Fruit fly (Drosophila melanogaster) whole organism, prepupa: Measurements from ENCODE around the gene CG14300.

Experiments
- Blimp-1 ChIP-seq: fragments of 200-800 bp; sonication (Bioruptor generic); optimal IDR thresholded peaks from 3 replicates; lab custom pipeline; 2017; ENCODE audit warnings: missing biosample characterization, missing genetic modification characterization, mild to moderate bottlenecking, moderate library complexity, missing genetic modification reagents
- CG10631 ChIP-seq: fragments of 200-800 bp; sonication (Bioruptor generic); optimal IDR thresholded peaks from 2 replicates; lab custom pipeline; 2016; ENCODE audit warnings: missing biosample characterization, missing genetic modification characterization
- CG11294 ChIP-seq: fragments of 200-800 bp; sonication (Bioruptor generic); IDR thresholded peaks from 2 replicates; pipeline ENCODE4 v1.3.6; 2022; ENCODE audit warnings: missing biosample characterization, missing genetic modification characterization
- CG11762 ChIP-seq: fragments of 200-800 bp; sonication (Bioruptor generic); optimal IDR thresholded peaks from 3 replicates; lab custom pipeline; 2016; ENCODE audit warnings: missing biosample characterization, missing genetic modification characterization; ENCODE audit not compliant: insufficient read depth
- CG11902 ChIP-seq: fragments of 200-800 bp; sonication (Bioruptor generic); optimal IDR thresholded peaks from 3 replicates; lab custom pipeline; 2016; ENCODE audit warnings: missing biosample characterization, missing genetic modification characterization
- CG15336 ChIP-seq: fragments of 200-800 bp; sonication (Bioruptor generic); IDR thresholded peaks from 2 replicates; pipeline ENCODE4 v1.3.6; 2022; ENCODE audit warnings: missing biosample characterization, missing genetic modification characterization
- CG16779 ChIP-seq: fragments of 200-800 bp; sonication (Bioruptor generic); optimal IDR thresholded peaks from 3 replicates; lab custom pipeline; 2017; ENCODE audit warnings: missing biosample characterization, mild to moderate bottlenecking, missing genetic modification characterization
- CG31627 ChIP-seq: fragments of 200-800 bp; sonication (Bioruptor generic); optimal IDR thresholded peaks from 3 replicates; lab custom pipeline; 2016; ENCODE audit warnings: missing biosample characterization, missing genetic modification characterization
- CG34406 ChIP-seq: fragments of 200-800 bp; sonication (Bioruptor generic); optimal IDR thresholded peaks from 3 replicates; lab custom pipeline; 2016; ENCODE audit warnings: missing biosample characterization, missing genetic modification characterization
- CG6163 ChIP-seq: fragments of 200-800 bp; sonication (Bioruptor generic); IDR thresholded peaks from 3 replicates; pipeline ENCODE4 v1.3.6; 2022; ENCODE audit warnings: missing biosample characterization, missing genetic modification characterization
- CG6276 ChIP-seq: fragments of 200-800 bp; sonication (Bioruptor generic); optimal IDR thresholded peaks from 2 replicates; lab custom pipeline; 2017; ENCODE audit warnings: missing biosample characterization, mild to moderate bottlenecking, missing genetic modification characterization
- CG6808 ChIP-seq: fragments of 200-800 bp; sonication (Bioruptor generic); optimal IDR thresholded peaks from 3 replicates; lab custom pipeline; 2017; ENCODE audit warnings: missing biosample characterization, missing genetic modification characterization, mild to moderate bottlenecking, moderate library complexity, missing genetic modification reagents
- CG6854 ChIP-seq: fragments of 200-800 bp; sonication (Bioruptor generic); optimal IDR thresholded peaks from 2 replicates; lab custom pipeline; 2017; ENCODE audit warnings: missing biosample characterization, mild to moderate bottlenecking, missing genetic modification characterization
- CG7368 ChIP-seq: fragments of 200-800 bp; sonication (Bioruptor generic); optimal IDR thresholded peaks from 3 replicates; lab custom pipeline; 2016; ENCODE audit warnings: missing biosample characterization, missing genetic modification characterization
- CG8119 ChIP-seq: fragments of 200-800 bp; sonication (Bioruptor generic); IDR thresholded peaks from 3 replicates; pipeline ENCODE4 v1.3.6; 2022; ENCODE audit warnings: missing biosample characterization, missing genetic modification characterization
- CG8319 ChIP-seq: fragments of 200-800 bp; sonication (Bioruptor generic); optimal IDR thresholded peaks from 3 replicates; lab custom pipeline; 2016; ENCODE audit warnings: missing biosample characterization, missing genetic modification characterization
- CG8632 ChIP-seq: fragments of 200-800 bp; sonication (Bioruptor generic); optimal IDR thresholded peaks from 3 replicates; lab custom pipeline; 2016; ENCODE audit warnings: missing biosample characterization, missing genetic modification characterization
- CG9139 ChIP-seq: fragments of 200-800 bp; sonication (Bioruptor generic); optimal IDR thresholded peaks from 3 replicates; lab custom pipeline; 2017; ENCODE audit warnings: missing biosample characterization, mild to moderate bottlenecking, missing genetic modification characterization
- Eip75B ChIP-seq: fragments of 200-800 bp; sonication (Bioruptor generic); optimal IDR thresholded peaks from 3 replicates; lab custom pipeline; 2016; ENCODE audit warnings: missing biosample characterization, missing genetic modification characterization
- Eip93F ChIP-seq: fragments of 200-800 bp; sonication (Bioruptor generic); optimal IDR thresholded peaks from 2 replicates; lab custom pipeline; 2016; ENCODE audit warnings: missing biosample characterization, mild to moderate bottlenecking, missing genetic modification characterization
- Ets21C ChIP-seq: fragments of 200-800 bp; sonication (Bioruptor generic); optimal IDR thresholded peaks from 3 replicates; lab custom pipeline; 2016; ENCODE audit warnings: missing biosample characterization, missing genetic modification characterization
- Ets96B ChIP-seq: fragments of 200-800 bp; optimal IDR thresholded peaks from 2 replicates; lab custom pipeline; 2019; ENCODE audit warnings: missing biosample characterization, mild to moderate bottlenecking, missing genetic modification characterization, moderate library complexity
- Gug ChIP-seq: fragments of 200-800 bp; sonication (Bioruptor generic); IDR thresholded peaks from 2 replicates; pipeline ENCODE4 v1.3.6; 2022; ENCODE audit warnings: missing biosample characterization, missing genetic modification characterization
- Hr38 ChIP-seq: sonication (Bioruptor generic); optimal IDR thresholded peaks from 2 replicates; lab custom pipeline; 2016; ENCODE audit warnings: missing biosample characterization, missing genetic modification characterization
- Hr39 ChIP-seq: fragments of 200-800 bp; sonication (Bioruptor generic); optimal IDR thresholded peaks from 2 replicates; lab custom pipeline; 2016; ENCODE audit warnings: missing biosample characterization, missing genetic modification characterization
- Met ChIP-seq: fragments of 200-800 bp; sonication (Bioruptor generic); optimal IDR thresholded peaks from 3 replicates; lab custom pipeline; 2016; ENCODE audit warnings: missing biosample characterization, missing genetic modification characterization
- OdsH ChIP-seq: fragments of 200-800 bp; sonication (Bioruptor generic); optimal IDR thresholded peaks from 3 replicates; lab custom pipeline; 2016; ENCODE audit warnings: missing biosample characterization, missing genetic modification characterization
- Smox ChIP-seq: fragments of 200-800 bp; sonication (Bioruptor generic); optimal IDR thresholded peaks from 3 replicates; lab custom pipeline; 2016; ENCODE audit warnings: missing biosample characterization, missing genetic modification characterization
- Sox15 ChIP-seq: fragments of 200-800 bp; sonication (Bioruptor generic); optimal IDR thresholded peaks from 3 replicates; lab custom pipeline; 2016; ENCODE audit warnings: missing biosample characterization, missing genetic modification characterization
- acj6 ChIP-seq: fragments of 200-800 bp; sonication (Bioruptor generic); optimal IDR thresholded peaks from 3 replicates; lab custom pipeline; 2016; ENCODE audit warnings: missing biosample characterization, missing genetic modification characterization
- cyc ChIP-seq: fragments of 200-800 bp; sonication (Bioruptor generic); optimal IDR thresholded peaks from 3 replicates; lab custom pipeline; 2016; ENCODE audit warnings: missing biosample characterization, missing genetic modification characterization
- dac ChIP-seq: fragments of 200-800 bp; sonication (Bioruptor generic); optimal IDR thresholded peaks from 2 replicates; lab custom pipeline; 2017; ENCODE audit warnings: missing biosample characterization, mild to moderate bottlenecking, missing genetic modification characterization
- dsx ChIP-seq: fragments of 200-800 bp; optimal IDR thresholded peaks from 3 replicates; lab custom pipeline; 2019; ENCODE audit warnings: missing biosample characterization, mild to moderate bottlenecking, missing genetic modification characterization, moderate library complexity; ENCODE audit not compliant: poor library complexity, severe bottlenecking
- eg ChIP-seq: fragments of 200-800 bp; sonication (Bioruptor generic); IDR thresholded peaks from 3 replicates; pipeline ENCODE4 v1.3.6; 2022; ENCODE audit warnings: missing biosample characterization, missing genetic modification characterization
- fd59A ChIP-seq: fragments of 200-800 bp; sonication (Bioruptor generic); optimal IDR thresholded peaks from 2 replicates; lab custom pipeline; 2017; ENCODE audit warnings: missing biosample characterization, mild to moderate bottlenecking, missing genetic modification characterization, missing genetic modification reagents
- fd85E ChIP-seq: fragments of 200-800 bp; sonication (Bioruptor generic); optimal IDR thresholded peaks from 3 replicates; lab custom pipeline; 2016; ENCODE audit warnings: missing biosample characterization, missing genetic modification characterization
- fkh ChIP-seq: fragments of 200-800 bp; sonication (Bioruptor generic); optimal IDR thresholded peaks from 3 replicates; lab custom pipeline; 2017; ENCODE audit warnings: missing biosample characterization, mild to moderate bottlenecking, missing genetic modification characterization, moderate library complexity
- net ChIP-seq: fragments of 200-800 bp; sonication (Bioruptor generic); optimal IDR thresholded peaks from 3 replicates; lab custom pipeline; 2016; ENCODE audit warnings: missing biosample characterization, missing genetic modification characterization
- salr ChIP-seq, 2 experiments: fragments of 200-800 bp; sonication (Bioruptor generic); optimal IDR thresholded peaks; 3 replicates each; lab custom pipeline; 2016 to 2018; ENCODE audit warnings: missing biosample characterization in 2 of 2, missing genetic modification characterization in 2 of 2, mild to moderate bottlenecking in 1 of 2
- spab ChIP-seq: fragments of 200-800 bp; sonication (Bioruptor generic); optimal IDR thresholded peaks from 2 replicates; lab custom pipeline; 2017; ENCODE audit warnings: missing biosample characterization, mild to moderate bottlenecking, missing genetic modification characterization, missing genetic modification reagents
- topi ChIP-seq: fragments of 200-800 bp; sonication (Bioruptor generic); optimal IDR thresholded peaks from 3 replicates; lab custom pipeline; 2016; ENCODE audit warnings: missing biosample characterization, missing genetic modification characterization

CG14300 gene

dm6 chr3R:18719767-18720341, 26.3 kb upstream of the CG14300 start (continued):
- peak; percentile 69; the same call in 1 of the 3 replicates for TF ChIP-seq CG6163 (GFP tag; lab: Robert Waterston, UW)
- peak; percentile 74 for TF ChIP-seq Ets96B (tag; lab: Kevin White, UChicago)
- TF ChIP-seq Hr38 (GFP tag; lab: Kevin White, UChicago): no peak
- TF ChIP-seq Eip75B (GFP tag; lab: Kevin White, UChicago): peak; percentile 74
- TF ChIP-seq CG7368: peak; percentile 19
- TF ChIP-seq salr (GFP tag; optimal IDR thresholded peaks at IDR 0.05; lab: Kevin White, UChicago): peak; percentile 6 to 37
- no peak; the same call in 1 of the 2 replicates for TF ChIP-seq CG11294 (GFP tag; lab: Robert Waterston, UW)
- TF ChIP-seq CG8319 (GFP tag; lab: Kevin White, UChicago): peak; percentile 38
- no peak for TF ChIP-seq fd85E (GFP tag; lab: Kevin White, UChicago)
- TF ChIP-seq dac (GFP tag; lab: Kevin White, UChicago): no peak
- TF ChIP-seq Hr39: peak; percentile 58
- TF ChIP-seq CG8632 (GFP tag; lab: Kevin White, UChicago): peak; percentile 52
- TF ChIP-seq dsx (GFP tag; lab: Kevin White, UChicago): peak; percentile 70
- peak; percentile 57 for TF ChIP-seq OdsH (GFP tag; lab: Kevin White, UChicago)
- peak; percentile 55 for TF ChIP-seq CG6808 (GFP tag; lab: Kevin White, UChicago)
- TF ChIP-seq CG11762: peak; percentile 28
- TF ChIP-seq eg: no peak
- peak; percentile 62 for TF ChIP-seq cyc
- peak; percentile 63 for TF ChIP-seq CG10631 (GFP tag; lab: Kevin White, UChicago)
- peak; percentile 69 for TF ChIP-seq Smox (GFP tag; lab: Kevin White, UChicago)
- TF ChIP-seq fkh (GFP tag; lab: Kevin White, UChicago): peak; percentile 6
- peak; percentile 56 for TF ChIP-seq acj6 (GFP tag; lab: Kevin White, UChicago)
- peak; percentile 62 for TF ChIP-seq fd59A (GFP tag; lab: Kevin White, UChicago)
- TF ChIP-seq CG34406 (GFP tag; lab: Kevin White, UChicago): peak; percentile 52
- peak; percentile 13 for TF ChIP-seq CG6276
- TF ChIP-seq CG9139 (GFP tag; lab: Kevin White, UChicago): peak; percentile 30
- TF ChIP-seq CG15336 (GFP tag; lab: Robert Waterston, UW): no peak
- peak; percentile 37 for TF ChIP-seq net (GFP tag; lab: Kevin White, UChicago)

DNA sequence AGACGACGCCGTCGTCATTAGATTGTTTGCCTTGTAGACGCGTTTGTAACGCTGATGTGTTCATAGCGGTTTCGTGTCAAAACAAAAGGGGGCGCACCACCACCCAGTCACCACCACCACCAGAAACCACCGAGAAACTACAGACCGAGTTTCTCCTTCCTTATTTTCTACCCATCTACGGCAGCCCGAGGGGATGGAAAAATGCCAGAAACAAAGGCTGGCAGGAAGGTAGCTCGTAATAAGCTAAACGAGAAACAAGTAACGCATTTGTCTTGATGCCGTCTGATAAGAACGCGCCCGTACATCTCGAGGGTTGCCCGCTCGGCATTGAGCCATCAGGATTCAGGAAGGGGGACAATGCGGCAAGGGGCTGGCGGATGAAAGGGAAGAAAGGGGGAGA, 14.0 kb upstream of the CG14300 start:
- TF ChIP-seq CG6808 (GFP tag; lab: Kevin White, UChicago): no peak
- no peak for TF ChIP-seq Ets21C
- TF ChIP-seq CG11902: no peak
- no peak for TF ChIP-seq topi (GFP tag; lab: Kevin White, UChicago)
- TF ChIP-seq fd85E (GFP tag; lab: Kevin White, UChicago): no peak
- no peak for TF ChIP-seq spab (GFP tag; lab: Kevin White, UChicago)
- TF ChIP-seq CG8119: no peak
- TF ChIP-seq fkh (GFP tag; lab: Kevin White, UChicago): no peak
- no peak for TF ChIP-seq CG6854 (GFP tag; lab: Kevin White, UChicago)
- no peak for TF ChIP-seq CG31627 (GFP tag; lab: Kevin White, UChicago)
- TF ChIP-seq Gug (GFP tag; lab: Robert Waterston, UW): no peak
- no peak for TF ChIP-seq Sox15 (GFP tag; lab: Kevin White, UChicago)
- no peak for TF ChIP-seq cyc
- no peak for TF ChIP-seq Eip93F (GFP tag; lab: Kevin White, UChicago)
- no peak for TF ChIP-seq acj6 (GFP tag; lab: Kevin White, UChicago)
- TF ChIP-seq Met (GFP tag; lab: Kevin White, UChicago): no peak
- no peak for TF ChIP-seq Blimp-1 (GFP tag; lab: Kevin White, UChicago)
- TF ChIP-seq CG16779 (tag; lab: Kevin White, UChicago): no peak
- TF ChIP-seq CG7368: no peak
